Worm (Caenorhabditis elegans) whole organism, dauer: ENCODE measurements around the gene C50D2.2.

Experiments used
- unc-62 ChIP-seq: sonication (generic microtip); optimal IDR thresholded peaks from 2 replicates; lab custom pipeline; 2017; ENCODE audit warnings: missing biosample characterization, missing genetic modification reagents, missing genetic modification characterization

The C50D2.2 gene

DNA sequence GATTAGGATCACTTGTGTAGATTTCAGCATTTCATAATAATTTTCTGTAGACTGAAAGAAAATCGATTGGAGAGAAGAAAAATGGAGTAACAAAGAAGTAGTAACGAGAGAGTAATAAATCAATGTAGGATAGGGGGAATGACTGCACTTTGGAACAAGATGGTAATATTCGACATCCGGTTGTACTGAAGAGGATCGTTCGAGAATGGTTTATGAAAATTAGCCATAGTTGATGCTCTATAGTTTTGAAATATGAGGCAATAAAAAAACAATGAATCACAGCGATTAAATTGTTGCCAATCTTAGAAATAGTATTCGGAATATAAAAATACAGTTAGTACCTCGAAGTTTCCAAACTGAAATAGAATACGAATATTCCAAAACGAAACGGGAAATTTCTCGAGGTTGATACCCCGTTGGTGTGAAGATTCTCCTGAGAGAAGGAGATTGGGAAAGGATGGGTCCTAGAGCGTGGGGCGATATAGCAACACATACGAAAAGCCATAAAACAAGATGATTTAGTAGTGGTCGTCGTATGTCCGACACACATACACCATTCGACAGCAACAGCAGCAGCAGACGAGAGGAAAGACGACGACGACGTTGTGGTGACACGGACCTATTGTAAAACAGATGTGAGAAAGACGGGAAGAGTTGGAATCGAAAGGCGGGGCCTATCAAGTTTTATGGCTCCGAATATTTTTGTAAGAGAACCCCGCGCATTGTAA is 24.7 kb downstream of the C50D2.2 start, which contains the start of gene cwn-1:
cwn-1 (minus strand) TSS at position 51 of the 728 bp plus-strand sequence.
- no peak for TF ChIP-seq unc-62 (GFP tag; lab: Kevin White, UChicago)

DNA sequence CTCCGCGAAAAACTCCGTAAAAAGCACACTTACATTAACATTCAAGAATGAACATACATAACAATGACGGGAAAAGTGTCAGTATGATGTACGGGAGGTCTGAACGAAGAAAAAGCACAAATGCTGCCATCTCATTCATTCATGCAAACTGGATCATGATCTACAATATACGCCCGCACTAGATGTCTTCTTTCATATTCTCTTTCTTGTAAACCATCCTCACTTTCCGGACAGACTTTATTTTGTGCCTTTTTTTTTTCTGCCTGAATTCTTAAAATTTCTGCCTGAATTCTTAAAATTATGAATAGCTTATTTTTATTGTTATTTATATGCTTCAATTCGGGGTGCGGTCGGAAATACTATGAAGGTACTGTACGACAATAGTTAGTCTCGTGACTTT is 26.2 kb downstream of the C50D2.2 start, which contains the start of gene K10B4.1:
K10B4.1 (plus strand) TSS at position 301 of the 400 bp plus-strand sequence.
- no peak for TF ChIP-seq unc-62 (GFP tag; lab: Kevin White, UChicago)

- no peak for TF ChIP-seq unc-62 (GFP tag; lab: Kevin White, UChicago)
Measured at ce11 chrII:146933-147332, 38.0 kb downstream of the C50D2.2 start, which contains the start of gene T25D3.4. Gene T25D3.4, plus strand, starts transcription at chrII:147233.

DNA sequence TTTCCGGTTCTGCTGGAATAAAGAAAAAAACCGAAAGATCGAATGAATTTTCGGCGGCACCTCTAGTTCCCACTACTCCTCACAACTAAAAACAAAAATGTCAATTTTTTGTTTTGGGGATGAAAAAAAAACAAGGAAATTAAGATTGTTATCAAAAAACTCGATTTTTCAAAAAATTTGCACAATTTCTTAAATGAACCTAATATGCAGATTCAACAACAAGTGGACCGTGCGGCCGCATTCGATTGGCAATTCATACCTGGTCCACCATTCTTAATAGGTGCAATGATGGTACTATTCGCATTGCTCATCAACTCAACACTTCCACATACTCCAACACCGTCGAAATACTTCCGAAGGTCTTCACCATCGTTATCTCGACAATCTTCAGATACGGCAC is 42.5 kb downstream of the C50D2.2 start:
- no peak for TF ChIP-seq unc-62 (GFP tag; lab: Kevin White, UChicago)

DNA sequence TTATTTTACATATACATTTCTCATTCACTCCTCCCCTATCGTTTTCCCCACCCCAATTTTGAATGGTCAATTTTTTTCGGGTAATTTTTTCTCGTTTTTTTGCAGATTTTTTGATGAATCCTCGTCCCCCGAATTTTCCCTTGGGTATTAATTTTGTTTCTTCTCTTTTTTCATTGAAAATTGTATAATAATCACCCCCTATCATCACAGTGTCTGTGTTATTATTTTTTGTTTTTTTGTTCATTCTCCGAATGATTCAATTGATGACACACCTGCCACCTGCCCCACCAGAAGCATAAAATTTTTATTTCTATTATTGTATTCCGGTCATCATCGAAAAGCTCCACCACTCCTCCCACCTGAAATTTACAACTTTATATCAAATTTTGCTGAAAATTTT is 43.3 kb downstream of the C50D2.2 start, which contains the start of gene T25D3.3:
T25D3.3 (plus strand) TSS at position 301 of the 400 bp plus-strand sequence.
- TF ChIP-seq unc-62 (GFP tag; lab: Kevin White, UChicago): no peak

ce11 chrII:155904-156303 is 46.9 kb downstream of the C50D2.2 start, which contains the start of gene mrpl-28:
Gene mrpl-28, minus strand, starts transcription at chrII:156009.
- no peak for TF ChIP-seq unc-62 (GFP tag; lab: Kevin White, UChicago)

DNA sequence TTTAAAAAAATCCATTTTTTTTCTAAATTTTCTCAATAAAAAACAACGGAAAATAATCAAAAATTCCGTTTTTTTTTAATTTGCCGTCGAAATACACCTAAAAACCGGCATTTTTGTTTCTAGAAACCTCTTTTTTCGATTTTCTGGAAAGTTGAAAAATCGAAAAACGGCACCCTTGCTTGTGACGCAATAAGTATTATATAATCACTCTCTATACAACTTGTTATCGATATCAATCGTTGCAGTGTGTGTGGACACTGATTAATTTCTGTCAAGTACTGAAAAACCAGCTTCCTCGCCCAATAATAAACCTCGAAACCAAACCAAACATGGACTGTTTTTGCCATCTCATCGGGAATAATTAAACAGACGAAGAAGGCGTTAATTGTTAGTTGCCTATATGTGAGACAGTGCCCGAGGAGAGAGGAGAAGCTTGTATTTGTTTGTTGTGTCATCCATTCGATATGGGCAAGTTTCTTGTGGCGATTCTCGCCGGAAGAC is 48.1 kb downstream of the C50D2.2 start:
- no peak for TF ChIP-seq unc-62 (GFP tag; lab: Kevin White, UChicago)

DNA sequence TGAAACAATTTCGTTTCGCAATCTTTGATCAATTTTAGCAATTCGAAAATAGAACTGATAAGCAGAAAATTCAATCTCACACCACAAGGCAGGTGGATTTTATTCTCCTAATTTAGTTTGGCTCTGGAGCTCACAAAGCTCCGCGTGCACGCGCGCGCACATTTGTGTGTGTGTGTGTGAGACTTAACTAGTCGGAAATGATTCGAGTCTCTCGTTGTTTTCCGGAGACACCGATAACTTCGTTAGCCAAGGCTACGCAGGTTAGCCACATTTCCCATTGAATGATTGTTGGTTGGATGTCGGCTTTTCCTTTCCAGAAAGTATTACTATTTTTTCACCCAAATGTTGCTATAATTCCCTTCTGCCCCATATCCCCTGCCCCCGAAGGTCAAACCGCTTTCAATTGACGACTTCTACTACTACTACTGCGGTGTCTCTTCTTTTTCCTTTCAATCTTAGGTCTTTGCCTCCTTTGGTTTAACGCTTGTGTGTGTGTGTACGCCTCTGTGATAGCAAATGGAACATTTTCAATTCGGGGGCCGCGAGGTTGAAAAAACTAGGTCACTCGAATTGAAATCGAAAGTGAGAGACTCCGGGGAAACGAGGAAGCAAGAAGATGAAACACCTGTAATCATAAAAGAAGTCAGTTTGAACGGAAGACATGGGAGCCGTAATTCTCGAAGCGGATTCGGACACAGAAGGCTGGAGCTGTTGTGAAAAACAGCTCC is 49.2 kb downstream of the C50D2.2 start:
- no peak for TF ChIP-seq unc-62 (GFP tag; lab: Kevin White, UChicago)

DNA sequence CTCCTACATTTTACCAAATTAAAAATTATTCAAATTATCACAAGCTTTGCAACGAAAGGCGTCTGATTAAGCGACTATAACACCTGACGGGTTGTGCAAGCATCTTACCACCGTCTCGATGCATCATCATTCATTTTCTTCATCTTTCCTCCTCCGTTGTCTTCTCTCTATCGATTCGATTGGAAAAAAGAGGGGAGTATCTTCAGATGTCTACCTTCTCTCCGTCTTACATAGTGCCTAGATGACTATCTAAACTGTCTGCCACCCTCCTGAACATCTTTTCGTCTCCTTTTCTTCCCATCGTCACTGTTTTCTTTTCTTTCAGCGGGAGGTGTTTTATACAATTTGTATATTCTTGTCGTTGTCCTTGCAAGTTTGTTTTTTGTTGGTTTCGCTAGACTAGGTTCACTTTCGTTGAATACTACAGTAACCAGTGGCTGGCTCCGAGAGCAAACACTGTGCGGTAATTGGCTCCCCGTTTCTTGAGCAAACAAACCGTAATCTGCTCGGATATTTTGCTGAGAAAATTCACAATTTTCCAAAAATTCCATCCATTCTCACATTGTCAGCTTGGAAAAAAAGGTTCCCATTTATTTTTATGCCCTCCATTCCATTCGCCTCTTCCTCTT is 50.4 kb downstream of the C50D2.2 start:
- no peak for TF ChIP-seq unc-62 (GFP tag; lab: Kevin White, UChicago)

DNA sequence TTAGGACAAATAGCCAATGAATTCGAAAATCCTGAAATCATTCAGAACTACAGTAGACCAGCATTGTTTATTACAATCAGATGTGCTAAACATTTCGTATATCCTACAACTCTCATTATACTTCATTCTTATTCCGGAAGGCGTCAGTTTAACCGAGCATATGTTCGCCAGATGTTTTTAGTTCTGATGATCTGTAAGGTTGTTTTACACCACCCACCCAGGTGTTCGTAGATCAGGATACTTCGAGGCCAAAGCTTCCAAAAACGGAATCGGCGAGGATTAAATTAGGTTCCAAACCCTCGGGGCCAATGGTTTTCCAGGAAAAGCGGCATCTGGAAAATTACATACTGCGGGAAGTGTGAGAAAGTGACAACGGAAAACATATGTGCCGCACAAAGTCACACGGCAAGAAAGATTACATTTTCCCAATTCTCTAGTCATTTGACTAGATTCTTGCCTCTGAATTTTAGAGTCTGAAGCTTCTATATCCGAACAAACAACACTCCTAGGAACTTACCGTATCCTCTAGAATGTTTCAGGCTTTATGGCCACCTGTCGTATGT is 51.7 kb downstream of the C50D2.2 start:
- no peak for TF ChIP-seq unc-62 (GFP tag; lab: Kevin White, UChicago)
